Fruit fly (Drosophila melanogaster) whole organism, embryonic: ENCODE measurements around the gene CG1738.

Experiments
- Atf3 ChIP-seq: fragments of 200-800 bp; sonication (Bioruptor generic); optimal IDR thresholded peaks from 3 replicates; lab custom pipeline; 2016; ENCODE audit warnings: missing biosample characterization, missing genetic modification characterization
- Lpt ChIP-seq: fragments of >200 bp; optimal IDR thresholded peaks from 2 replicates; lab custom pipeline; 2018; ENCODE audit warnings: missing biosample characterization, missing genetic modification characterization
- esg ChIP-seq: fragments of 200-800 bp; sonication (Bioruptor generic); conservative IDR thresholded peaks from 2 replicates; pipeline ENCODE4 v1.3.6; 2022; ENCODE audit warnings: missing biosample characterization, missing genetic modification characterization

- no peak for TF ChIP-seq Atf3 (GFP tag; lab: Kevin White, UChicago)
- no peak for TF ChIP-seq esg (GFP tag; lab: Robert Waterston, UW)
- no peak for TF ChIP-seq Lpt (GFP tag; lab: Kevin White, UChicago)
Measured at dm6 chrX:11378388-11378787, 29.5 kb downstream of the CG1738 start.
